Fruit fly (Drosophila melanogaster): Measurements from ENCODE around the gene CG5391.
A peak's percentile ranks its signal among the peaks of the same experiment; 100 is the strongest.

The CG5391 gene

DNA sequence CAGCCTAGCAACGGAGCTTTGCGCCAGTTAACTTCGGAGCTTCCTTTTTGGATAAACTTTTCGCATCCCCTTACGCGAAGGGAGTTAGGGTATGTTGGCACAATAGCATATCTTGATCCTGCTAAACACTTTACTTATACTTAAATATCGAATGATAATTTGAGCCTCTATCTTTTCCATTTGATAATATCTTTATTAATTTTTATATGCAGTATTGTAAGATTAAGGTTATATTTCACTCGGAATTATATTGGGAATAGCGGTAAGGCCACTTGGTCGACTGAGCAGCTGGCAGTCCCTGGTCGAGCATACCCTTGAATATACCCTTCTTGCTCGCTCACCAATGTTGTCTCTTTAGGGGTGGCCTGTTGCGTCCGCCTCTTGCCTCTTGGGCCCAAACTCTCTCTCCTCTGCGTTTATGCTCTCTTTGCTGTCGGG, 34.8 kb upstream of the CG5391 start (continued):
- TF ChIP-seq unc-4 (GFP tag; IDR thresholded peaks at IDR 0.05; ENCODE audit: partially characterized antibody): no peak
- peak; percentile 54; the same call in 1 of the 2 replicates for TF ChIP-seq CG11247 (GFP tag; IDR thresholded peaks at IDR 0.05)
- TF ChIP-seq kay (GFP tag; optimal IDR thresholded peaks at IDR 0.05): peak; percentile 60
- no peak for TF ChIP-seq hbn (GFP tag; IDR thresholded peaks at IDR 0.05; ENCODE audit: partially characterized antibody)
- no peak for TF ChIP-seq ro (GFP tag; IDR thresholded peaks at IDR 0.05)
- TF ChIP-seq sisA (GFP tag; IDR thresholded peaks at IDR 0.05): peak; percentile 71
- no peak for TF ChIP-seq CG33213 (GFP tag; optimal IDR thresholded peaks at IDR 0.05)
- TF ChIP-seq CG9876 (GFP tag; optimal IDR thresholded peaks at IDR 0.05): no peak
- TF ChIP-seq CG15601 (tag; optimal IDR thresholded peaks at IDR 0.05): no peak
- TF ChIP-seq tll (GFP tag; optimal IDR thresholded peaks at IDR 0.05): no peak
- TF ChIP-seq CG30431 (GFP tag; optimal IDR thresholded peaks at IDR 0.05): no peak
- TF ChIP-seq slp2 (GFP tag; optimal IDR thresholded peaks at IDR 0.05): no peak
- peak; percentile 64 for TF ChIP-seq CG2712 (tag; optimal IDR thresholded peaks at IDR 0.05)
- no peak for TF ChIP-seq psq (GFP tag; optimal IDR thresholded peaks at IDR 0.05)
- TF ChIP-seq tgo (GFP tag; IDR thresholded peaks at IDR 0.05): peak; percentile 72
- TF ChIP-seq CG17612 (GFP tag; IDR thresholded peaks at IDR 0.05): peak; percentile 29; the same call in 1 of the 2 replicates
- TF ChIP-seq CG12155 (GFP tag; optimal IDR thresholded peaks at IDR 0.05): peak; percentile 44
- peak; percentile 68 for TF ChIP-seq CG34422 (GFP tag; IDR thresholded peaks at IDR 0.05)
- TF ChIP-seq CG7372 (GFP tag; IDR thresholded peaks at IDR 0.05): peak; percentile 56
- TF ChIP-seq CG2199 (GFP tag; IDR thresholded peaks at IDR 0.05): no peak
- TF ChIP-seq CG4360 (GFP tag; IDR thresholded peaks at IDR 0.05): no peak; the same call in 1 of the 2 replicates
- no peak for TF ChIP-seq CG17912 (GFP tag; optimal IDR thresholded peaks at IDR 0.05)
- TF ChIP-seq D19B (GFP tag; optimal IDR thresholded peaks at IDR 0.05): peak; percentile 94
- peak; percentile 60; the same call in 2 of the 3 replicates for TF ChIP-seq CG11560 (tag; IDR thresholded peaks at IDR 0.05)
- TF ChIP-seq Camta (GFP tag; optimal IDR thresholded peaks at IDR 0.05): peak; percentile 61
- peak; percentile 61 for TF ChIP-seq CG17361 (GFP tag; IDR thresholded peaks at IDR 0.05)
- peak; percentile 44; the same call in 1 of the 2 replicates for TF ChIP-seq Nf-YA (GFP tag; IDR thresholded peaks at IDR 0.05)
- TF ChIP-seq ERR (GFP tag; optimal IDR thresholded peaks at IDR 0.05): no peak
- TF ChIP-seq dm (GFP tag; optimal IDR thresholded peaks at IDR 0.05): no peak
- TF ChIP-seq CG5953 (GFP tag; IDR thresholded peaks at IDR 0.05): 0 out of 2 replicates have a peak, but pooled peaks have one; percentile 46
- TF ChIP-seq Ptx1 (GFP tag; IDR thresholded peaks at IDR 0.05): peak; percentile 82
- TF ChIP-seq az2 (GFP tag; optimal IDR thresholded peaks at IDR 0.05): peak; percentile 52
- no peak for TF ChIP-seq CG16813 (GFP tag; IDR thresholded peaks at IDR 0.05; ENCODE audit: partially characterized antibody)
- no peak for TF ChIP-seq tup (GFP tag; optimal IDR thresholded peaks at IDR 0.05)
- TF ChIP-seq sd (tag; optimal IDR thresholded peaks at IDR 0.05): no peak
- TF ChIP-seq bab2 (GFP tag; optimal IDR thresholded peaks at IDR 0.05): no peak
- TF ChIP-seq p53 (GFP tag; optimal IDR thresholded peaks at IDR 0.05): no peak
- TF ChIP-seq zfh2 (GFP tag; optimal IDR thresholded peaks at IDR 0.05): peak; percentile 45
- no peak for TF ChIP-seq CG15479 (GFP tag; optimal IDR thresholded peaks at IDR 0.05)
- peak in 1 of 2 experiments; percentile 16 for TF ChIP-seq insv (GFP tag; optimal IDR thresholded peaks at IDR 0.05)
- no peak for TF ChIP-seq inv (GFP tag; IDR thresholded peaks at IDR 0.05; ENCODE audit: partially characterized antibody)
- TF ChIP-seq Neu2 (GFP tag; optimal IDR thresholded peaks at IDR 0.05; ENCODE audit: borderline replicate concordance): no peak
- TF ChIP-seq Trl (optimal IDR thresholded peaks at IDR 0.05): peak; percentile 68 to 80
- peak; percentile 35 for TF ChIP-seq Trl (GFP tag; optimal IDR thresholded peaks at IDR 0.05)
- no peak for TF ChIP-seq CG4282 (GFP tag; optimal IDR thresholded peaks at IDR 0.05)
- TF ChIP-seq ab (GFP tag; optimal IDR thresholded peaks at IDR 0.05): no peak
- peak; percentile 59 for TF ChIP-seq CG31224 (GFP tag; IDR thresholded peaks at IDR 0.05)
- peak; percentile 66 for TF ChIP-seq lilli (GFP tag; optimal IDR thresholded peaks at IDR 0.05)
- TF ChIP-seq Deaf1 (tag; optimal IDR thresholded peaks at IDR 0.05): peak; percentile 54
- TF ChIP-seq aop (GFP tag; IDR thresholded peaks at IDR 0.05): no peak
- peak in 1 of 2 experiments; percentile 31 for TF ChIP-seq crp (GFP tag; optimal IDR thresholded peaks at IDR 0.05)
- peak; percentile 55 for TF ChIP-seq ttk (GFP tag; IDR thresholded peaks at IDR 0.05)

Measured in whole organism, embryonic.